Fruit fly (Drosophila melanogaster) whole organism, embryonic: ENCODE data around the gene CG13930.
A peak's percentile ranks its signal among the peaks of the same experiment; 100 is the strongest.

ENCODE experiments used
- Asciz ChIP-seq: fragments of 200-800 bp; sonication (Bioruptor generic); optimal IDR thresholded peaks from 2 replicates; lab custom pipeline; 2017; ENCODE audit warnings: missing biosample characterization, mild to moderate bottlenecking, missing genetic modification characterization, missing genetic modification reagents
- Atf3 ChIP-seq: fragments of 200-800 bp; sonication (Bioruptor generic); optimal IDR thresholded peaks from 3 replicates; lab custom pipeline; 2016; ENCODE audit warnings: missing biosample characterization, missing genetic modification characterization
- CG10321 ChIP-seq: fragments of 200-800 bp; sonication (Bioruptor generic); IDR thresholded peaks from 2 replicates; pipeline ENCODE4 v1.3.6; 2022; ENCODE audit warnings: missing biosample characterization, missing genetic modification characterization
- CG14014 ChIP-seq: fragments of 200-800 bp; sonication (Bioruptor generic); IDR thresholded peaks from 2 replicates; pipeline ENCODE4 v1.3.6; 2022; ENCODE audit warnings: missing biosample characterization, missing genetic modification characterization
- CG14667 ChIP-seq: fragments of 200-800 bp; sonication (Bioruptor generic); IDR thresholded peaks from 2 replicates; pipeline ENCODE4 v1.3.6; 2022; ENCODE audit warnings: missing biosample characterization, missing genetic modification characterization
- CG15269 ChIP-seq: fragments of 200-800 bp; sonication (Bioruptor generic); optimal IDR thresholded peaks from 2 replicates; lab custom pipeline; 2018; ENCODE audit warnings: missing biosample characterization, mild to moderate bottlenecking, missing genetic modification characterization, moderate library complexity
- CG17568 ChIP-seq: fragments of 200-800 bp; sonication (Bioruptor generic); optimal IDR thresholded peaks from 2 replicates; lab custom pipeline; 2018; ENCODE audit warnings: missing biosample characterization, mild to moderate bottlenecking, missing genetic modification characterization, moderate library complexity
- CG18476 ChIP-seq: fragments of 200-800 bp; sonication (Bioruptor generic); optimal IDR thresholded peaks from 2 replicates; lab custom pipeline; 2016; ENCODE audit warnings: missing biosample characterization, mild to moderate bottlenecking, missing genetic modification characterization
- CG18764 ChIP-seq: fragments of 200-800 bp; sonication (Bioruptor generic); optimal IDR thresholded peaks from 3 replicates; lab custom pipeline; 2016; ENCODE audit warnings: missing biosample characterization, missing genetic modification characterization
- CG31388 ChIP-seq: fragments of 200-800 bp; sonication (Bioruptor generic); optimal IDR thresholded peaks from 2 replicates; lab custom pipeline; 2016; ENCODE audit warnings: missing biosample characterization, missing genetic modification characterization
- CG3281 ChIP-seq: fragments of 200-800 bp; sonication (Bioruptor generic); optimal IDR thresholded peaks from 3 replicates; lab custom pipeline; 2017; ENCODE audit warnings: missing biosample characterization, mild to moderate bottlenecking, missing genetic modification characterization
- CG34422 ChIP-seq: fragments of 200-800 bp; sonication (Bioruptor generic); IDR thresholded peaks from 3 replicates; pipeline ENCODE4 v1.3.6; 2022; ENCODE audit warnings: missing biosample characterization, missing genetic modification characterization
- CG4328 ChIP-seq: fragments of 200-800 bp; sonication (Bioruptor generic); optimal IDR thresholded peaks from 3 replicates; lab custom pipeline; 2017; ENCODE audit warnings: missing biosample characterization, missing genetic modification reagents, missing genetic modification characterization
- CG6683 ChIP-seq: fragments of 200-800 bp; sonication (Bioruptor generic); optimal IDR thresholded peaks from 2 replicates; lab custom pipeline; 2017; ENCODE audit warnings: missing biosample characterization, mild to moderate bottlenecking, missing genetic modification characterization, missing genetic modification reagents
- CG6791 ChIP-seq: fragments of 200-800 bp; sonication (Bioruptor generic); IDR thresholded peaks from 3 replicates; pipeline ENCODE4 v1.3.6; 2022; ENCODE audit warnings: missing biosample characterization, missing genetic modification characterization; ENCODE audit not compliant: partially characterized antibody
- CG8290 ChIP-seq, 3 experiments: fragments of 200-800 bp; sonication (Bioruptor generic); optimal IDR thresholded peaks; 2 replicates each; lab custom pipeline; 2016 to 2019; ENCODE audit warnings: missing biosample characterization in 3 of 3, missing genetic modification characterization in 3 of 3, mild to moderate bottlenecking in 2 of 3, moderate library complexity in 1 of 3
- CG8765 ChIP-seq: fragments of 200-800 bp; sonication (Bioruptor generic); IDR thresholded peaks from 2 replicates; pipeline ENCODE4 v1.3.6; 2022; ENCODE audit warnings: missing biosample characterization, missing genetic modification characterization
- CrebB ChIP-seq: fragments of 200-800 bp; sonication (Bioruptor generic); optimal IDR thresholded peaks from 3 replicates; lab custom pipeline; 2018; ENCODE audit warnings: missing biosample characterization, mild to moderate bottlenecking, missing genetic modification characterization
- Dbx ChIP-seq: fragments of 200-800 bp; sonication (Bioruptor generic); IDR thresholded peaks from 3 replicates; pipeline ENCODE4 v1.3.6; 2022; ENCODE audit warnings: missing biosample characterization, missing genetic modification characterization
- Dip3 ChIP-seq: fragments of 200-800 bp; sonication (Bioruptor generic); optimal IDR thresholded peaks from 3 replicates; lab custom pipeline; 2016; ENCODE audit warnings: missing biosample characterization, missing genetic modification characterization
- Dp ChIP-seq: fragments of 200-800 bp; sonication (Bioruptor generic); optimal IDR thresholded peaks from 2 replicates; lab custom pipeline; 2018; ENCODE audit warnings: missing biosample characterization, mild to moderate bottlenecking, missing genetic modification characterization, moderate library complexity
- Drgx ChIP-seq: fragments of 200-800 bp; sonication (Bioruptor generic); IDR thresholded peaks from 2 replicates; pipeline ENCODE4 v1.3.6; 2022; ENCODE audit warnings: missing biosample characterization, missing genetic modification characterization
- E2f1 ChIP-seq: fragments of 200-800 bp; sonication (Bioruptor generic); IDR thresholded peaks from 2 replicates; pipeline ENCODE4 v1.3.6; 2022; ENCODE audit warnings: missing biosample characterization, missing genetic modification characterization
- Ets97D ChIP-seq: fragments of 200-800 bp; sonication (Bioruptor generic); optimal IDR thresholded peaks from 3 replicates; lab custom pipeline; 2016; ENCODE audit warnings: missing biosample characterization, missing genetic modification characterization
- Nf-YC ChIP-seq: fragments of 200-800 bp; optimal IDR thresholded peaks from 3 replicates; lab custom pipeline; 2019; ENCODE audit warnings: missing biosample characterization, mild to moderate bottlenecking, missing genetic modification characterization, moderate library complexity
- Ravus ChIP-seq: fragments of 200-800 bp; sonication (Bioruptor generic); IDR thresholded peaks from 2 replicates; pipeline ENCODE4 v1.3.6; 2022; ENCODE audit warnings: missing biosample characterization, missing genetic modification characterization
- Sin3A ChIP-seq: fragments of >200 bp; optimal IDR thresholded peaks from 2 replicates; lab custom pipeline; 2018
- Six4 ChIP-seq: fragments of 200-800 bp; sonication (Bioruptor generic); optimal IDR thresholded peaks from 2 replicates; lab custom pipeline; 2016; ENCODE audit warnings: missing biosample characterization, missing genetic modification characterization
- bsh ChIP-seq, 2 experiments: fragments of 200-800 bp; sonication (Bioruptor generic); optimal IDR thresholded peaks; 2 replicates each; lab custom pipeline; 2017 to 2018; ENCODE audit warnings: mild to moderate bottlenecking in 2 of 2, missing biosample characterization in 2 of 2, missing genetic modification characterization in 2 of 2, moderate library complexity in 1 of 2
- cas ChIP-seq: fragments of 200-800 bp; sonication (Bioruptor generic); IDR thresholded peaks from 2 replicates; pipeline ENCODE4 v1.3.6; 2022; ENCODE audit warnings: missing biosample characterization, missing genetic modification characterization
- caup ChIP-seq: fragments of 200-800 bp; sonication (Bioruptor generic); optimal IDR thresholded peaks from 3 replicates; lab custom pipeline; 2017; ENCODE audit warnings: missing biosample characterization, mild to moderate bottlenecking, missing genetic modification characterization, moderate library complexity; ENCODE audit not compliant: severe bottlenecking
- chif ChIP-seq, 2 experiments: fragments of 200-800 bp; sonication (Bioruptor generic); optimal IDR thresholded peaks; 3 replicates each; lab custom pipeline; 2016; ENCODE audit warnings: missing biosample characterization in 2 of 2, missing genetic modification characterization in 2 of 2
- chinmo ChIP-seq: fragments of 200-800 bp; sonication (Bioruptor generic); IDR thresholded peaks from 4 replicates; pipeline ENCODE4 v1.3.6; 2022; ENCODE audit warnings: missing biosample characterization, missing genetic modification characterization; ENCODE audit not compliant: partially characterized antibody
- ci ChIP-seq: fragments of 200-800 bp; sonication (Bioruptor generic); IDR thresholded peaks from 3 replicates; pipeline ENCODE4 v1.3.6; 2022; ENCODE audit warnings: missing biosample characterization, missing genetic modification characterization
- dpn ChIP-seq, 2 experiments: fragments of 200-800 bp; sonication (Bioruptor generic); optimal IDR thresholded peaks; 3 replicates each; lab custom pipeline; 2016; ENCODE audit warnings: missing biosample characterization in 2 of 2, missing genetic modification characterization in 2 of 2
- fu2 ChIP-seq: fragments of 200-800 bp; sonication (Bioruptor generic); optimal IDR thresholded peaks from 2 replicates; lab custom pipeline; 2016; ENCODE audit warnings: missing biosample characterization, missing genetic modification characterization
- gsb-n ChIP-seq: fragments of 200-800 bp; sonication (Bioruptor generic); optimal IDR thresholded peaks from 3 replicates; lab custom pipeline; 2018; ENCODE audit warnings: missing biosample characterization, mild to moderate bottlenecking, missing genetic modification characterization
- hb ChIP-seq: fragments of 200-800 bp; sonication (Bioruptor generic); IDR thresholded peaks from 3 replicates; pipeline ENCODE4 v1.3.6; 2022; ENCODE audit warnings: missing biosample characterization, missing genetic modification characterization; ENCODE audit not compliant: partially characterized antibody
- hkb ChIP-seq, 2 experiments: fragments of 200-800 bp in 1 of 2; fragments of >200 bp in 1 of 2; sonication (Bioruptor generic) in 1 of 2; IDR thresholded peaks in 1 of 2; optimal IDR thresholded peaks in 1 of 2; 2 replicates each; pipeline versions ENCODE4 v1.3.6 to Lab custom; 2017 to 2022; ENCODE audit warnings: missing biosample characterization in 1 of 2, missing genetic modification characterization in 1 of 2
- lilli ChIP-seq: fragments of 200-800 bp; sonication (Bioruptor generic); optimal IDR thresholded peaks from 3 replicates; lab custom pipeline; 2016; ENCODE audit warnings: missing biosample characterization, missing genetic modification characterization
- nom ChIP-seq: fragments of 200-800 bp; sonication (Bioruptor generic); optimal IDR thresholded peaks from 2 replicates; lab custom pipeline; 2017; ENCODE audit warnings: missing biosample characterization, missing genetic modification characterization, mild to moderate bottlenecking, moderate library complexity, missing genetic modification reagents
- pros ChIP-seq: fragments of 200-800 bp; sonication (Bioruptor generic); optimal IDR thresholded peaks from 3 replicates; lab custom pipeline; 2019; ENCODE audit warnings: missing biosample characterization, mild to moderate bottlenecking, missing genetic modification characterization, moderate library complexity
- repo ChIP-seq: fragments of 200-800 bp; sonication (Bioruptor generic); optimal IDR thresholded peaks from 2 replicates; lab custom pipeline; 2016; ENCODE audit warnings: missing biosample characterization, missing genetic modification characterization
- ro ChIP-seq: fragments of 200-800 bp; sonication (Bioruptor generic); IDR thresholded peaks from 2 replicates; pipeline ENCODE4 v1.3.6; 2022; ENCODE audit warnings: missing biosample characterization, missing genetic modification characterization
- schlank ChIP-seq: fragments of 200-800 bp; sonication (Bioruptor generic); optimal IDR thresholded peaks from 2 replicates; lab custom pipeline; 2018; ENCODE audit warnings: missing biosample characterization, mild to moderate bottlenecking, missing genetic modification characterization
- sim ChIP-seq: fragments of 200-800 bp; sonication (Bioruptor generic); IDR thresholded peaks from 2 replicates; pipeline ENCODE4 v1.3.6; 2022; ENCODE audit warnings: missing biosample characterization, missing genetic modification characterization
- slp2 ChIP-seq: fragments of 200-800 bp; sonication (Bioruptor generic); optimal IDR thresholded peaks from 2 replicates; lab custom pipeline; 2016; ENCODE audit warnings: missing biosample characterization, missing genetic modification characterization
- unc-4 ChIP-seq: fragments of 200-800 bp; sonication (Bioruptor generic); IDR thresholded peaks from 2 replicates; pipeline ENCODE4 v1.3.6; 2022; ENCODE audit warnings: missing biosample characterization, missing genetic modification characterization; ENCODE audit not compliant: partially characterized antibody
- wdn ChIP-seq: fragments of 200-800 bp; sonication (Bioruptor generic); IDR thresholded peaks from 2 replicates; pipeline ENCODE4 v1.3.6; 2022; ENCODE audit warnings: missing biosample characterization, missing genetic modification characterization
- zen2 ChIP-seq: fragments of 200-800 bp; sonication (Bioruptor generic); IDR thresholded peaks from 3 replicates; pipeline ENCODE4 v1.3.6; 2022; ENCODE audit warnings: missing biosample characterization, missing genetic modification characterization; ENCODE audit not compliant: partially characterized antibody

The CG13930 gene

dm6 chr3L:1668504-1668903 lies 4.0 kb downstream of the CG13930 start, which contains the start of gene RpL23A (continued):
- TF ChIP-seq CG3281 (GFP tag; lab: Kevin White, UChicago) (peak; percentile 94), CG14667 (GFP tag; lab: Robert Waterston, UW) (peak; percentile 85), nom (GFP tag; lab: Kevin White, UChicago) (peak; percentile 82), repo (GFP tag; lab: Kevin White, UChicago) (peak; percentile 97), bsh (GFP tag; optimal IDR thresholded peaks at IDR 0.05; lab: Kevin White, UChicago) (peak in 1 of 2 experiments; percentile 86), sim (peak; percentile 76), schlank (tag; lab: Kevin White, UChicago) (peak; percentile 95), CG6683 (GFP tag; lab: Kevin White, UChicago) (peak; percentile 95), Sin3A (lab: Kevin White, UChicago) (peak; percentile 87), Ravus (GFP tag; lab: Robert Waterston, UW) (peak; percentile 62), CG10321 (GFP tag; lab: Robert Waterston, UW) (peak; percentile 74), CG8765 (GFP tag; lab: Robert Waterston, UW) (peak; percentile 82), CG18764 (GFP tag; lab: Kevin White, UChicago) (peak; percentile 93), pros (GFP tag; lab: Kevin White, UChicago) (peak; percentile 23), unc-4 (GFP tag; lab: Robert Waterston, UW) (peak; percentile 48), CG15269 (tag; lab: Kevin White, UChicago) (peak; percentile 86), Six4 (GFP tag; lab: Kevin White, UChicago) (peak; percentile 90), Ets97D (GFP tag; lab: Kevin White, UChicago) (peak; percentile 100), fu2 (GFP tag; lab: Kevin White, UChicago) (peak; percentile 96), hkb (optimal IDR thresholded peaks at IDR 0.05; lab: Kevin White, UChicago) (peak; percentile 94), hkb (GFP tag; IDR thresholded peaks at IDR 0.05; lab: Robert Waterston, UW) (peak; percentile 91), slp2 (peak; percentile 95), CG4328 (GFP tag; lab: Kevin White, UChicago) (peak; percentile 96), Dip3 (peak; percentile 94), lilli (peak; percentile 94), hb (GFP tag; lab: Robert Waterston, UW) (no peak), CG6791 (GFP tag; lab: Robert Waterston, UW) (peak; percentile 66; the same call in 2 of the 3 replicates), E2f1 (peak; percentile 89), CG31388 (GFP tag; lab: Kevin White, UChicago) (peak; percentile 83), dpn (GFP tag; optimal IDR thresholded peaks at IDR 0.05; lab: Kevin White, UChicago) (peak; percentile 93 to 98), cas (GFP tag; lab: Robert Waterston, UW) (peak; percentile 91), gsb-n (tag; lab: Kevin White, UChicago) (peak; percentile 92), CG34422 (GFP tag; lab: Robert Waterston, UW) (peak; percentile 93), caup (peak; percentile 99), Drgx (GFP tag; lab: Robert Waterston, UW) (peak; percentile 70), Dbx (GFP tag; lab: Robert Waterston, UW) (peak; percentile 98), CrebB (tag; lab: Kevin White, UChicago) (peak; percentile 93), wdn (GFP tag; lab: Robert Waterston, UW) (peak; percentile 92), CG8290 (GFP tag; optimal IDR thresholded peaks at IDR 0.05; lab: Kevin White, UChicago) (peak; percentile 95), CG8290 (tag; optimal IDR thresholded peaks at IDR 0.05; lab: Kevin White, UChicago) (peak; percentile 84 to 99), chif (GFP tag; optimal IDR thresholded peaks at IDR 0.05; lab: Kevin White, UChicago) (peak; percentile 95 to 96), Dp (GFP tag; lab: Kevin White, UChicago) (peak; percentile 87), Nf-YC (peak; percentile 80), chinmo (GFP tag; lab: Robert Waterston, UW) (no peak), CG17568 (GFP tag; lab: Kevin White, UChicago) (no peak), CG14014 (peak; percentile 94), ro (GFP tag; lab: Robert Waterston, UW) (peak; percentile 73), ci (GFP tag; lab: Robert Waterston, UW) (peak; percentile 99), zen2 (GFP tag; lab: Robert Waterston, UW) (no peak), Atf3 (GFP tag; lab: Kevin White, UChicago) (peak; percentile 95), Asciz (no peak), CG18476 (GFP tag; lab: Kevin White, UChicago) (peak; percentile 87)
